Worm (Caenorhabditis elegans): Measurements from ENCODE around the gene AH10.2.

The AH10.2 gene

DNA sequence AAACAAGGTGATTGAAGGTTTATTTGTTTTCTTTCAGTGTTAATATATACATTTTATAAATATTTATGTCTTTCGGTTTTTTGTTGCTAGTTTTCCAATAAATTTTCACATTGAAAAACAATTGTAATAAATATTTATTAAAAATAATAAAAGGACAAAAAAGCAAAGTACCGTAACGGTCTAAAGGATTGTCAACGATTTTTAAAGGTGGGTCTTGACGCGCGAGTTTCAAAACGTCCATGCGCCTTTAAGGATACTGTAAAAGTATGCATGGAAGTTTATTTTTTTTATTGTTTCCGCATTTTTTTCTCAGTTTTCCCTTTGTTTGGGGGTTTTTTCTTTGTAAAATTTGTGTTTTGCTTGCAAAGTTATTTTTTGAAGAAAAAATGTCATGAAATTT is 36.3 kb downstream of the AH10.2 start (continued):
- TF ChIP-seq snpc-1.3 (tag; optimal IDR thresholded peaks at IDR 0.05; ENCODE audit: insufficient read depth): peak; percentile 43
- no peak for TF ChIP-seq egrh-3 (GFP tag; IDR thresholded peaks at IDR 0.05)
- no peak for TF ChIP-seq somi-1 (GFP tag; optimal IDR thresholded peaks at IDR 0.05)
- TF ChIP-seq snpc-3.4 (tag; optimal IDR thresholded peaks at IDR 0.05): peak; percentile 21
- TF ChIP-seq F49E8.2 (tag; optimal IDR thresholded peaks at IDR 0.05; ENCODE audit: insufficient read depth): peak; percentile 42
- peak; percentile 72 for TF ChIP-seq D2030.7 (GFP tag; IDR thresholded peaks at IDR 0.05)
- TF ChIP-seq ekl-4 (GFP tag; IDR thresholded peaks at IDR 0.05): 0 out of 2 replicates have a peak, but pooled peaks have one; percentile 21
- TF ChIP-seq tlf-1 (GFP tag; optimal IDR thresholded peaks at IDR 0.05): no peak
- peak; percentile 18 for TF ChIP-seq dpl-1 (GFP tag; optimal IDR thresholded peaks at IDR 0.05)
- no peak for TF ChIP-seq K11D2.4 (GFP tag; IDR thresholded peaks at IDR 0.05)
- TF ChIP-seq lin-54 (GFP tag; optimal IDR thresholded peaks at IDR 0.05): peak; percentile 38
- peak; percentile 81 for TF ChIP-seq madf-8 (GFP tag; conservative IDR thresholded peaks at IDR 0.05)
- no peak for TF ChIP-seq nfya-1 (tag; optimal IDR thresholded peaks at IDR 0.05; ENCODE audit: borderline replicate concordance, insufficient read depth)
- TF ChIP-seq ceh-91 (GFP tag; IDR thresholded peaks at IDR 0.05): peak; percentile 65
- TF ChIP-seq lsl-1 (GFP tag; optimal IDR thresholded peaks at IDR 0.05): peak; percentile 96
- TF ChIP-seq madf-6 (GFP tag; IDR thresholded peaks at IDR 0.05): peak; percentile 94
- no peak for TF ChIP-seq Y79H2A.3 (GFP tag; conservative IDR thresholded peaks at IDR 0.05)
- TF ChIP-seq tbp1 (GFP tag; optimal IDR thresholded peaks at IDR 0.05): no peak
- no peak for TF ChIP-seq F37B4.10 (GFP tag; IDR thresholded peaks at IDR 0.05)
- no peak for TF ChIP-seq rec-8 (tag; optimal IDR thresholded peaks at IDR 0.05)
- TF ChIP-seq let-526 (GFP tag; IDR thresholded peaks at IDR 0.05): no peak
- TF ChIP-seq dox-1 (GFP tag; IDR thresholded peaks at IDR 0.05): no peak
- TF ChIP-seq rpc-1 (optimal IDR thresholded peaks at IDR 0.05): no peak
- no peak for TF ChIP-seq rpc-1 (tag; optimal IDR thresholded peaks at IDR 0.05)
- TF ChIP-seq him-1 (tag; optimal IDR thresholded peaks at IDR 0.05): peak; percentile 69
- no peak for TF ChIP-seq snpc-4 (GFP tag; optimal IDR thresholded peaks at IDR 0.05)
- TF ChIP-seq snpc-4 (tag; optimal IDR thresholded peaks at IDR 0.05): no peak
- no peak for TF ChIP-seq ztf-18 (tag; optimal IDR thresholded peaks at IDR 0.05)
- no peak for TF ChIP-seq ceh-40 (GFP tag; IDR thresholded peaks at IDR 0.05)
- TF ChIP-seq nhr-90 (tag; optimal IDR thresholded peaks at IDR 0.05): no peak

DNA sequence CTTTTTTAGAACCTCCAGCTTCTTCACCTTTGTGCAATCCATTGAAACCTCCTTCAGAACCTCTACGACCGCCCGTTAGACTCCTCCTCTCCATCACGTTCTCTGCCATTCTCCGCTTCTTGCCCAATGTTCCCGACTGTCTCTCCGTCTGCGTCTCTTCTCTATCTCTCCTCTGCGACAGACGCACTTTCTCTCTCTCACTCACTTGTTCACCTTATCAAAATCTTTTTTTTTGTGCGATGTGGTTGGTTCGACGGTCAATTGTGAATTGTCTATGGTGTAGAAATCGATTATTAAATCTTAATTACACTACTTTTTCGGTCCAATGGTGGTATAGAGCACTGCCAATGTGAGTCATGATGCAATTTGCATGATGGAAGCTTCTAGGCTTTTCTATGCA is 36.9 kb downstream of the AH10.2 start, which contains the start of gene atfs-1:
atfs-1 (plus strand) TSS at position 213 of the 400 bp plus-strand sequence.
- TF ChIP-seq sea-2 (GFP tag; IDR thresholded peaks at IDR 0.05): no peak
- TF ChIP-seq madf-10 (tag; optimal IDR thresholded peaks at IDR 0.05): peak; percentile 9
- no peak for TF ChIP-seq egl-18 (GFP tag; IDR thresholded peaks at IDR 0.05)
- TF ChIP-seq athp-1 (tag; optimal IDR thresholded peaks at IDR 0.05): no peak
- TF ChIP-seq snpc-4 (GFP tag; optimal IDR thresholded peaks at IDR 0.05): no peak
- peak in 3 of 4 experiments; percentile 4 to 14 (median 12) for TF ChIP-seq snpc-4 (tag; optimal IDR thresholded peaks at IDR 0.05)
- TF ChIP-seq rcor-1 (GFP tag; IDR thresholded peaks at IDR 0.05): peak; percentile 51; the same call in 1 of the 2 replicates
- TF ChIP-seq pbrm-1 (GFP tag; IDR thresholded peaks at IDR 0.05): peak; percentile 59; the same call in 1 of the 2 replicates
- peak; percentile 41; the same call in 1 of the 2 replicates for TF ChIP-seq dox-1 (GFP tag; IDR thresholded peaks at IDR 0.05)
- TF ChIP-seq tlf-1 (GFP tag; optimal IDR thresholded peaks at IDR 0.05): peak; percentile 14
- no peak for TF ChIP-seq madf-6 (GFP tag; IDR thresholded peaks at IDR 0.05)
- peak; percentile 15 for TF ChIP-seq ets-4 (GFP tag; optimal IDR thresholded peaks at IDR 0.05)
- TF ChIP-seq ztf-18 (tag; optimal IDR thresholded peaks at IDR 0.05): peak; percentile 75
- TF ChIP-seq unc-62 (GFP tag; optimal IDR thresholded peaks at IDR 0.05): no peak
- no peak for TF ChIP-seq lsl-1 (GFP tag; optimal IDR thresholded peaks at IDR 0.05)
- 0 out of 2 replicates have a peak, but pooled peaks have one; percentile 27 for TF ChIP-seq Y53G8AR.9 (GFP tag; conservative IDR thresholded peaks at IDR 0.05)
- no peak for TF ChIP-seq F33H1.4 (GFP tag; IDR thresholded peaks at IDR 0.05)
- peak; percentile 58; the same call in 1 of the 2 replicates for TF ChIP-seq cebp-1 (GFP tag; IDR thresholded peaks at IDR 0.05)
- peak; percentile 79 for TF ChIP-seq cebp-1 (tag; optimal IDR thresholded peaks at IDR 0.05)
- TF ChIP-seq lin-40 (tag; optimal IDR thresholded peaks at IDR 0.05): peak; percentile 62
- TF ChIP-seq bed-2 (GFP tag; IDR thresholded peaks at IDR 0.05): 0 out of 2 replicates have a peak, but pooled peaks have one; percentile 44
- no peak for TF ChIP-seq Y53F4B.3 (GFP tag; IDR thresholded peaks at IDR 0.05)
- TF ChIP-seq hsf-1 (GFP tag; IDR thresholded peaks at IDR 0.05): 0 out of 2 replicates have a peak, but pooled peaks have one; percentile 34
- TF ChIP-seq B0035.1 (tag; optimal IDR thresholded peaks at IDR 0.05): no peak
- TF ChIP-seq B0336.3 (GFP tag; IDR thresholded peaks at IDR 0.05): peak; percentile 52; the same call in 1 of the 2 replicates
